Worm (Caenorhabditis elegans) whole organism, midembryonic: ENCODE results near the gene F59A6.10.

Source experiments
- cog-1 ChIP-seq: sonication (generic microtip); optimal IDR thresholded peaks from 2 replicates; lab custom pipeline; 2016; ENCODE audit warnings: missing genetic modification characterization, missing compliant biosample characterization
- flt-1 ChIP-seq: fragments of 200-800 bp; sonication (Bioruptor generic); IDR thresholded peaks from 2 replicates; pipeline ENCODE4 v1.3.6; 2022; ENCODE audit warnings: missing genetic modification characterization, missing compliant biosample characterization
- klf-2 ChIP-seq: fragments of 200-800 bp; sonication (Bioruptor generic); conservative IDR thresholded peaks from 2 replicates; pipeline ENCODE4 v1.3.6; 2022; ENCODE audit warnings: missing genetic modification reagents, missing genetic modification characterization, missing compliant biosample characterization
- med-1 ChIP-seq: sonication (generic microtip); optimal IDR thresholded peaks from 2 replicates; lab custom pipeline; 2017; ENCODE audit warnings: missing genetic modification characterization, mild to moderate bottlenecking, missing compliant biosample characterization, antibody characterized with exemption, missing genetic modification reagents; ENCODE audit not compliant: insufficient read depth
- tab-1 ChIP-seq: fragments of 200-800 bp; sonication (Bioruptor generic); IDR thresholded peaks from 2 replicates; pipeline ENCODE4 v1.3.6; 2022; ENCODE audit warnings: missing genetic modification characterization, missing compliant biosample characterization
- ztf-23 ChIP-seq: fragments of 200-800 bp; sonication (Bioruptor generic); IDR thresholded peaks from 2 replicates; pipeline ENCODE4 v1.3.6; 2022; ENCODE audit warnings: missing genetic modification reagents, missing genetic modification characterization, missing compliant biosample characterization
- ztf-29 ChIP-seq: fragments of 200-800 bp; sonication (Bioruptor generic); IDR thresholded peaks from 2 replicates; pipeline ENCODE4 v1.3.6; 2022; ENCODE audit warnings: missing genetic modification reagents, missing genetic modification characterization, missing compliant biosample characterization

DNA sequence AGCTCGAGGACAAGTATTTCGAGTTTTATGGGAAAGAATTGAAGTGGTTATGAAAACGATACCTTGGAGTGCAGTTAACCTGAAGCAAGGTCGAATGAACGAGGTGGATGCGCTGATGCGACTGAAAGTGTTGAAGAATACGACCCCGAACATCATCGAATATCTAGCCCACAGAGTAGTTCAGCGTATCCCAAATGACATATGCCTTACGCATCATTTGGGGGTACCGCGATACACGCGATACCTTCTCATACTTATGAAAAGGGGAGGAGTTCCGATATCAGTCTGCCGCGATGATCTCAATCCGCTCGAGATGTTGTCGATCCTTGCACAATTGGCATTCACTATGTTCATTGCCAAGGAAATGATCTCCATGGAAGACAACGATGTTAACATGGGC, 14.0 kb upstream of the F59A6.10 start, which contains the start of gene T27F7.12:
- no peak for TF ChIP-seq flt-1 (GFP tag; lab: Robert Waterston, UW)
- no peak for TF ChIP-seq med-1
- no peak for TF ChIP-seq ztf-29 (GFP tag; lab: Robert Waterston, UW)
- no peak for TF ChIP-seq tab-1 (GFP tag; lab: Robert Waterston, UW)
- no peak for TF ChIP-seq klf-2 (GFP tag; lab: Robert Waterston, UW)
- TF ChIP-seq ztf-23 = no peak
- TF ChIP-seq cog-1 = no peak
